Fruit fly (Drosophila melanogaster) whole organism: Measurements from ENCODE around the gene hzg.

ENCODE experiments used
- Dll ChIP-seq: fragments of >200 bp; optimal IDR thresholded peaks from 2 replicates; lab custom pipeline; 2017
- EcR ChIP-seq, 2 experiments: fragments of >200 bp; optimal IDR thresholded peaks; 2 replicates each; lab custom pipeline; 2017; ENCODE audit warnings: missing biosample characterization in 2 of 2, missing genetic modification characterization in 2 of 2, missing genetic modification reagents in 2 of 2
- pan ChIP-seq: fragments of >200 bp; optimal IDR thresholded peaks from 2 replicates; lab custom pipeline; 2017
- psq ChIP-seq: fragments of >200 bp; optimal IDR thresholded peaks from 2 replicates; lab custom pipeline; 2017
- usp ChIP-seq: fragments of >200 bp; optimal IDR thresholded peaks from 2 replicates; lab custom pipeline; 2017; ENCODE audit warnings: missing biosample characterization, missing genetic modification characterization, mixed read lengths

DNA sequence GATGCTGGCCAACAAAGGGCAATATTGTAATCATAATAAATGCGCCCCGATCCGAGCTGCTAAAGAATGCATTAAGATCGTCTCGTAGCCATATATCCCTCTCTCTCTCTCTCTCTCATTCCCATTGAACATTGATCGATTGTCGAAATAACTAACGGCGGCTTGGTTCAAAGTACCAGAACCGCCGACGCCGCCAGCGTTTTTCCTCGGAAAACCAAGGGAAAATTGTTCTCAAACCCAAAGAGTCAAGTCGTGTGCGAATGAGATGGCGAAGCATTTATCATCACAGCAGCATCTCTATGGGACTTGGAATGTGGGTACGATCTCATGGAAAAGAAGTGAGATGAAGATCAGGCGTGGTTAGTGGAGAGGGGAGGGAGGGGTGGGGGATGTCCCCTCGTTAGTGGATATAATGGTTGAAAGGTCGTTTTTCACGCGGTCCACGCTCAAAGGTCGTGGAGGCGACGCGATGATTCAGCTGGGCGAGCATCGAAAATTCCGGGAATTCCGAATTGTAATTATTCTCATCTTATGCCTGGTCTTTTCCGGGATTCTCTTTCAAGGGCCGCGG lies 39.3 kb upstream of the hzg start:
- no peak for TF ChIP-seq psq (lab: Kevin White, UChicago)
- no peak for TF ChIP-seq usp
- no peak for TF ChIP-seq pan (lab: Kevin White, UChicago)
- no peak for TF ChIP-seq Dll (lab: Kevin White, UChicago)
- no peak for TF ChIP-seq EcR (GFP tag; optimal IDR thresholded peaks at IDR 0.05; lab: Kevin White, UChicago)
